Fruit fly (Drosophila melanogaster) whole organism, embryonic: Measurements from ENCODE around the gene CG14212.
A peak's percentile ranks its signal among the peaks of the same experiment; 100 is the strongest.

Experiments used
- Bgb ChIP-seq: fragments of 200-800 bp; sonication (Bioruptor generic); IDR thresholded peaks from 2 replicates; pipeline ENCODE4 v1.3.6; 2022; ENCODE audit warnings: missing biosample characterization, missing genetic modification characterization; ENCODE audit not compliant: partially characterized antibody
- CG11093 ChIP-seq: fragments of 200-800 bp; sonication (Bioruptor generic); IDR thresholded peaks from 3 replicates; pipeline ENCODE4 v1.3.6; 2022; ENCODE audit warnings: missing biosample characterization, missing genetic modification characterization
- CG13123 ChIP-seq: fragments of 200-800 bp; sonication (Bioruptor generic); optimal IDR thresholded peaks from 2 replicates; lab custom pipeline; 2016; ENCODE audit warnings: missing biosample characterization, missing genetic modification characterization
- CG14014 ChIP-seq: fragments of 200-800 bp; sonication (Bioruptor generic); IDR thresholded peaks from 2 replicates; pipeline ENCODE4 v1.3.6; 2022; ENCODE audit warnings: missing biosample characterization, missing genetic modification characterization
- CG1602 ChIP-seq: fragments of 200-800 bp; sonication (Bioruptor generic); optimal IDR thresholded peaks from 3 replicates; lab custom pipeline; 2016; ENCODE audit warnings: missing biosample characterization, missing genetic modification characterization
- CG18764 ChIP-seq: fragments of 200-800 bp; sonication (Bioruptor generic); optimal IDR thresholded peaks from 3 replicates; lab custom pipeline; 2016; ENCODE audit warnings: missing biosample characterization, missing genetic modification characterization
- CG2202 ChIP-seq: fragments of 200-800 bp; sonication (Bioruptor generic); optimal IDR thresholded peaks from 2 replicates; lab custom pipeline; 2018; ENCODE audit warnings: missing biosample characterization, mild to moderate bottlenecking, missing genetic modification characterization
- CG31224 ChIP-seq: fragments of 200-800 bp; sonication (Bioruptor generic); IDR thresholded peaks from 2 replicates; pipeline ENCODE4 v1.3.6; 2022; ENCODE audit warnings: missing biosample characterization, missing genetic modification characterization
- CG33213 ChIP-seq: fragments of 200-800 bp; sonication (Bioruptor generic); optimal IDR thresholded peaks from 3 replicates; lab custom pipeline; 2016; ENCODE audit warnings: missing biosample characterization, missing genetic modification characterization
- CG4404 ChIP-seq: fragments of 200-800 bp; sonication (Bioruptor generic); IDR thresholded peaks from 2 replicates; pipeline ENCODE4 v1.3.6; 2022; ENCODE audit warnings: missing biosample characterization, missing genetic modification characterization
- CG6254 ChIP-seq: fragments of 200-800 bp; sonication (Bioruptor generic); optimal IDR thresholded peaks from 3 replicates; lab custom pipeline; 2017; ENCODE audit warnings: mild to moderate bottlenecking, missing biosample characterization, missing genetic modification reagents, missing genetic modification characterization
- CG6689 ChIP-seq: fragments of 200-800 bp; sonication (Bioruptor generic); IDR thresholded peaks from 2 replicates; pipeline ENCODE4 v1.3.6; 2022; ENCODE audit warnings: missing biosample characterization, missing genetic modification characterization
- CG7357 ChIP-seq: fragments of 200-800 bp; sonication (Bioruptor generic); IDR thresholded peaks from 3 replicates; pipeline ENCODE4 v1.3.6; 2022; ENCODE audit warnings: missing biosample characterization, missing genetic modification characterization
- CG8924 ChIP-seq: fragments of 200-800 bp; optimal IDR thresholded peaks from 3 replicates; lab custom pipeline; 2019; ENCODE audit warnings: missing biosample characterization, mild to moderate bottlenecking, missing genetic modification characterization, moderate library complexity
- Doc2 ChIP-seq: fragments of 200-800 bp; sonication (Bioruptor generic); IDR thresholded peaks from 2 replicates; pipeline ENCODE4 v1.3.6; 2022; ENCODE audit warnings: missing biosample characterization, missing genetic modification characterization
- Elba2 ChIP-seq: fragments of 200-800 bp; sonication (Bioruptor generic); optimal IDR thresholded peaks from 3 replicates; lab custom pipeline; 2016; ENCODE audit warnings: missing biosample characterization, missing genetic modification characterization
- Fer3 ChIP-seq: fragments of 200-800 bp; sonication (Bioruptor generic); optimal IDR thresholded peaks from 2 replicates; lab custom pipeline; 2018; ENCODE audit warnings: missing biosample characterization, mild to moderate bottlenecking, missing genetic modification characterization, moderate library complexity
- HHEX ChIP-seq: fragments of 200-800 bp; sonication (Bioruptor generic); optimal IDR thresholded peaks from 3 replicates; lab custom pipeline; 2017; ENCODE audit warnings: missing biosample characterization, mild to moderate bottlenecking, missing genetic modification characterization, missing genetic modification reagents
- Hey ChIP-seq: fragments of 200-800 bp; sonication (Bioruptor generic); optimal IDR thresholded peaks from 3 replicates; lab custom pipeline; 2018; ENCODE audit warnings: missing biosample characterization, mild to moderate bottlenecking, missing genetic modification characterization
- Hsf ChIP-seq: fragments of 200-800 bp; sonication (Bioruptor generic); optimal IDR thresholded peaks from 3 replicates; lab custom pipeline; 2016; ENCODE audit warnings: missing biosample characterization, missing genetic modification characterization
- Lhr ChIP-seq: fragments of 200-800 bp; sonication (Bioruptor generic); optimal IDR thresholded peaks from 3 replicates; lab custom pipeline; 2017; ENCODE audit warnings: mild to moderate bottlenecking, missing biosample characterization, missing genetic modification reagents, missing genetic modification characterization
- MBD-R2 ChIP-seq: fragments of 200-800 bp; sonication (Bioruptor generic); IDR thresholded peaks from 2 replicates; pipeline ENCODE4 v1.3.6; 2022; ENCODE audit warnings: missing biosample characterization, missing genetic modification characterization
- MESR4 ChIP-seq: fragments of 200-800 bp; sonication (Bioruptor generic); optimal IDR thresholded peaks from 2 replicates; lab custom pipeline; 2018; ENCODE audit warnings: missing biosample characterization, mild to moderate bottlenecking, missing genetic modification characterization, moderate library complexity
- MTF-1 ChIP-seq: fragments of 200-800 bp; sonication (Bioruptor generic); optimal IDR thresholded peaks from 2 replicates; lab custom pipeline; 2018; ENCODE audit warnings: missing biosample characterization, mild to moderate bottlenecking, missing genetic modification characterization, borderline replicate concordance
- Myb ChIP-seq: fragments of 200-800 bp; sonication (Bioruptor generic); optimal IDR thresholded peaks from 2 replicates; lab custom pipeline; 2016; ENCODE audit warnings: missing biosample characterization, missing genetic modification characterization
- NFAT ChIP-seq: fragments of 200-800 bp; sonication (Bioruptor generic); IDR thresholded peaks from 2 replicates; pipeline ENCODE4 v1.3.6; 2022; ENCODE audit warnings: missing biosample characterization, missing genetic modification characterization
- Sry-β ChIP-seq: fragments of 200-800 bp; sonication (Bioruptor generic); optimal IDR thresholded peaks from 2 replicates; lab custom pipeline; 2018; ENCODE audit warnings: missing biosample characterization, mild to moderate bottlenecking, missing genetic modification characterization, moderate library complexity
- Taf1 ChIP-seq: fragments of 200-800 bp; sonication (Bioruptor generic); IDR thresholded peaks from 2 replicates; pipeline ENCODE4 v1.3.6; 2022; ENCODE audit warnings: missing biosample characterization, missing genetic modification characterization
- ase ChIP-seq: fragments of 200-800 bp; sonication (Bioruptor generic); IDR thresholded peaks from 3 replicates; pipeline ENCODE4 v1.3.6; 2022; ENCODE audit warnings: missing biosample characterization, missing genetic modification characterization
- btn ChIP-seq: fragments of 200-800 bp; sonication (Bioruptor generic); optimal IDR thresholded peaks from 2 replicates; lab custom pipeline; 2016; ENCODE audit warnings: missing biosample characterization, missing genetic modification characterization
- dmrt11E ChIP-seq: fragments of 200-800 bp; sonication (Bioruptor generic); optimal IDR thresholded peaks from 3 replicates; lab custom pipeline; 2018; ENCODE audit warnings: missing biosample characterization, mild to moderate bottlenecking, missing genetic modification characterization, moderate library complexity
- dysf ChIP-seq: fragments of 200-800 bp; sonication (Bioruptor generic); IDR thresholded peaks from 3 replicates; pipeline ENCODE4 v1.3.6; 2022; ENCODE audit warnings: missing biosample characterization, missing genetic modification characterization
- en ChIP-seq: fragments of 200-800 bp; sonication (Bioruptor generic); optimal IDR thresholded peaks from 2 replicates; lab custom pipeline; 2016; ENCODE audit warnings: missing biosample characterization, missing genetic modification characterization
- grau ChIP-seq: fragments of 200-800 bp; optimal IDR thresholded peaks from 3 replicates; lab custom pipeline; 2019; ENCODE audit warnings: missing biosample characterization, mild to moderate bottlenecking, missing genetic modification characterization, moderate library complexity
- gsb ChIP-seq: fragments of 200-800 bp; sonication (Bioruptor generic); IDR thresholded peaks from 2 replicates; pipeline ENCODE4 v1.3.6; 2022; ENCODE audit warnings: missing biosample characterization, missing genetic modification characterization
- hb ChIP-seq: fragments of 200-800 bp; sonication (Bioruptor generic); IDR thresholded peaks from 3 replicates; pipeline ENCODE4 v1.3.6; 2022; ENCODE audit warnings: missing biosample characterization, missing genetic modification characterization; ENCODE audit not compliant: partially characterized antibody
- jing ChIP-seq: fragments of 200-800 bp; sonication (Bioruptor generic); optimal IDR thresholded peaks from 2 replicates; lab custom pipeline; 2018; ENCODE audit warnings: missing biosample characterization, mild to moderate bottlenecking, missing genetic modification characterization
- lbe ChIP-seq: fragments of 200-800 bp; sonication (Bioruptor generic); optimal IDR thresholded peaks from 2 replicates; lab custom pipeline; 2016; ENCODE audit warnings: missing biosample characterization, mild to moderate bottlenecking, missing genetic modification characterization
- lilli ChIP-seq: fragments of 200-800 bp; sonication (Bioruptor generic); optimal IDR thresholded peaks from 3 replicates; lab custom pipeline; 2016; ENCODE audit warnings: missing biosample characterization, missing genetic modification characterization
- nmo ChIP-seq: fragments of 200-800 bp; sonication (Bioruptor generic); optimal IDR thresholded peaks from 2 replicates; lab custom pipeline; 2018; ENCODE audit warnings: missing biosample characterization, mild to moderate bottlenecking, missing genetic modification characterization, moderate library complexity
- onecut ChIP-seq: fragments of 200-800 bp; sonication (Bioruptor generic); IDR thresholded peaks from 2 replicates; pipeline ENCODE4 v1.3.6; 2022; ENCODE audit warnings: missing biosample characterization, missing genetic modification characterization
- peb ChIP-seq: fragments of 200-800 bp; sonication (Bioruptor generic); IDR thresholded peaks from 2 replicates; pipeline ENCODE4 v1.3.6; 2022; ENCODE audit warnings: missing biosample characterization, missing genetic modification characterization
- rib ChIP-seq: fragments of 200-800 bp; sonication (Bioruptor generic); IDR thresholded peaks from 2 replicates; pipeline ENCODE4 v1.3.6; 2022; ENCODE audit warnings: missing biosample characterization, missing genetic modification characterization
- sens ChIP-seq: fragments of 200-800 bp; sonication (Bioruptor generic); peaks from one replicate; lab custom pipeline; 2016; ENCODE audit warnings: missing biosample characterization, missing genetic modification characterization
- sqz ChIP-seq: fragments of 200-800 bp; sonication (Bioruptor generic); optimal IDR thresholded peaks from 3 replicates; lab custom pipeline; 2018; ENCODE audit warnings: missing biosample characterization, mild to moderate bottlenecking, missing genetic modification characterization
- twi ChIP-seq: fragments of 200-800 bp; optimal IDR thresholded peaks from 2 replicates; lab custom pipeline; 2019; ENCODE audit warnings: missing biosample characterization, mild to moderate bottlenecking, missing genetic modification characterization, moderate library complexity
- unpg ChIP-seq: fragments of 200-800 bp; sonication (Bioruptor generic); optimal IDR thresholded peaks from 3 replicates; lab custom pipeline; 2018; ENCODE audit warnings: missing biosample characterization, mild to moderate bottlenecking, missing genetic modification characterization, moderate library complexity
- usp ChIP-seq: fragments of >200 bp; optimal IDR thresholded peaks from 2 replicates; lab custom pipeline; 2017; ENCODE audit warnings: missing biosample characterization, missing genetic modification characterization
- vfl ChIP-seq: fragments of 200-800 bp; sonication (Bioruptor generic); optimal IDR thresholded peaks from 2 replicates; lab custom pipeline; 2016; ENCODE audit warnings: missing biosample characterization, missing genetic modification characterization
- vvl ChIP-seq: fragments of 200-800 bp; sonication (Bioruptor generic); IDR thresholded peaks from 2 replicates; pipeline ENCODE4 v1.3.6; 2022; ENCODE audit warnings: missing biosample characterization, missing genetic modification characterization
- wor ChIP-seq: fragments of 200-800 bp; sonication (Bioruptor generic); IDR thresholded peaks from 2 replicates; pipeline ENCODE4 v1.3.6; 2022; ENCODE audit warnings: missing biosample characterization, missing genetic modification characterization
- zf30C ChIP-seq: fragments of 200-800 bp; sonication (Bioruptor generic); optimal IDR thresholded peaks from 3 replicates; lab custom pipeline; 2018; ENCODE audit warnings: missing biosample characterization, mild to moderate bottlenecking, missing genetic modification characterization

CG14212 gene

DNA sequence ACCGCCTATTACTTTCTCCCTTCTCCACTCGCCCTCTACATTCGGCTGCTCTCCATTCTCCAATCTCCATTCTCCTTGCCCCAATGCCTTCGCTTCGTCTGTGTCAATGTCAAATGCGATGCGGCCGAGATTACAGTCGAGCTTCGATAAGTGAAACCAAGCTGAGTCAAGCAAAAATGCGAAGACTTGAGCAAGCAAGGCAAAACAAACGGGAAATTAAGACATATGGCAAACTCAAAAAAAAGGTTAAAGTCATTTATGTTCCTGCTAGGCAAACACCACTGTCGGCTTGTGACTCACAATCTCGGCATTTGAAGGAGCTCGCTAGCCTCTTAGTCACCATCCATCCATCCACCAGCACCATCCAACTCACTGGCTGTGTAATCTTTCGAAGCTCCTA, 42.9 kb downstream of the CG14212 start (continued):
- peak; percentile 54 for TF ChIP-seq MESR4 (GFP tag; lab: Kevin White, UChicago)
- no peak for TF ChIP-seq zf30C (GFP tag; lab: Kevin White, UChicago)
- TF ChIP-seq CG14014 (GFP tag; lab: Robert Waterston, UW): peak; percentile 96
- TF ChIP-seq CG18764 (GFP tag; lab: Kevin White, UChicago): peak; percentile 91
- no peak for TF ChIP-seq usp
- TF ChIP-seq vvl: peak; percentile 98
- peak; percentile 95 for TF ChIP-seq dysf (GFP tag; lab: Robert Waterston, UW)
- TF ChIP-seq CG13123 (GFP tag; lab: Kevin White, UChicago): peak; percentile 95
- peak; percentile 90 for TF ChIP-seq Myb (GFP tag; lab: Kevin White, UChicago)
- peak; percentile 96 for TF ChIP-seq en
- peak; percentile 91 for TF ChIP-seq CG6254
- peak; percentile 95 for TF ChIP-seq CG33213
- TF ChIP-seq hb (GFP tag; lab: Robert Waterston, UW): no peak
- peak; percentile 84 for TF ChIP-seq gsb (GFP tag; lab: Robert Waterston, UW)
- TF ChIP-seq wor (GFP tag; lab: Robert Waterston, UW): peak; percentile 89
- TF ChIP-seq CG11093 (GFP tag; lab: Robert Waterston, UW): peak; percentile 92
- peak; percentile 98 for TF ChIP-seq dmrt11E (tag; lab: Kevin White, UChicago)
- TF ChIP-seq Hey (tag; lab: Kevin White, UChicago): peak; percentile 89
- TF ChIP-seq MTF-1: peak; percentile 91
- peak; percentile 97 for TF ChIP-seq unpg (GFP tag; lab: Kevin White, UChicago)
- peak; percentile 88 for TF ChIP-seq peb (GFP tag; lab: Robert Waterston, UW)
- TF ChIP-seq CG7357 (GFP tag; lab: Robert Waterston, UW): peak; percentile 87
- TF ChIP-seq CG1602 (GFP tag; lab: Kevin White, UChicago): peak; percentile 96
- TF ChIP-seq NFAT (GFP tag; lab: Robert Waterston, UW): peak; percentile 93
- TF ChIP-seq jing: peak; percentile 93
- TF ChIP-seq vfl (GFP tag; lab: Kevin White, UChicago): peak; percentile 95
- peak; percentile 83 for TF ChIP-seq MBD-R2 (GFP tag; lab: Robert Waterston, UW)
- TF ChIP-seq lilli (GFP tag; lab: Kevin White, UChicago): peak; percentile 99
- TF ChIP-seq twi (tag; lab: Kevin White, UChicago): peak; percentile 92
- TF ChIP-seq Doc2 (GFP tag; lab: Robert Waterston, UW): peak; percentile 56; the same call in 1 of the 2 replicates
- peak; percentile 86 for TF ChIP-seq ase (GFP tag; lab: Robert Waterston, UW)
- peak; percentile 97 for TF ChIP-seq nmo (GFP tag; lab: Kevin White, UChicago)
- no peak for TF ChIP-seq Bgb (GFP tag; lab: Robert Waterston, UW)
- peak; percentile 54 for TF ChIP-seq Sry-β
- TF ChIP-seq sqz (GFP tag; lab: Kevin White, UChicago): peak; percentile 78
- TF ChIP-seq CG4404 (GFP tag; lab: Robert Waterston, UW): peak; percentile 92
- TF ChIP-seq sens (GFP tag; lab: Kevin White, UChicago): peak; percentile 100
- peak; percentile 69 for TF ChIP-seq Elba2
- peak; percentile 89 for TF ChIP-seq btn (GFP tag; lab: Kevin White, UChicago)
- TF ChIP-seq CG6689 (GFP tag; lab: Robert Waterston, UW): peak; percentile 94
- peak; percentile 94 for TF ChIP-seq CG2202
- TF ChIP-seq HHEX (GFP tag; lab: Kevin White, UChicago): peak; percentile 91
- peak; percentile 96 for TF ChIP-seq onecut (GFP tag; lab: Robert Waterston, UW)
- peak; percentile 93 for TF ChIP-seq Fer3 (tag; lab: Kevin White, UChicago)
- peak; percentile 90 for TF ChIP-seq Lhr (GFP tag; lab: Kevin White, UChicago)
- TF ChIP-seq Taf1 (GFP tag; lab: Robert Waterston, UW): peak; percentile 87
- peak; percentile 94 for TF ChIP-seq CG8924 (tag; lab: Kevin White, UChicago)
- TF ChIP-seq lbe (GFP tag; lab: Kevin White, UChicago): peak; percentile 98
- TF ChIP-seq rib: peak; percentile 87
- TF ChIP-seq CG31224 (GFP tag; lab: Robert Waterston, UW): peak; percentile 79
- TF ChIP-seq Hsf: peak; percentile 97
- peak; percentile 100 for TF ChIP-seq grau
